Fruit fly (Drosophila melanogaster): ENCODE measurements around the gene Arfrp1.

Arfrp1 gene

DNA sequence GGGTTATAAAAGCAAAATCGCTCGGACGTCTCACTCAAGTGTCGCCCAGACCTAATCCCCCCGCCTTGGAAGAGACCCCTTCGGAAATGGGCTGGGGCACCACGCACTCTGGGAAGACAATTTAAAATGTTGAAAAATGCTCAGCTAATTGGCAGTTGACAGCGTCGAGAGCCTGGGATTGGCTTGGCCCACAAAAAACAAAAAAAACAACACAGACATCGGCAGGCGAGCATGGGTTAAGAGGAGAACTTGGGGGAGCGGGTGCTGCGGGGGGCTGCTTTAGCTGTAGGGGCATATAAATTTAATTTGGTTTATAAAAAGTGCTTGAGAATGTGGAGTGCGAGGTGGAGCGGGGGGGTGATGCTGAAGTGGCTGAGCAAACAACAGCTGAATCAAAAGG lies 15.6 kb downstream of the Arfrp1 start (continued):
- no peak for TF ChIP-seq nerfin-1 (tag; optimal IDR thresholded peaks at IDR 0.05)
- 0 out of 2 replicates have a peak, but pooled peaks have one; percentile 4 for TF ChIP-seq Xrp1 (GFP tag; IDR thresholded peaks at IDR 0.05)
- no peak for TF ChIP-seq Eip74EF (GFP tag; optimal IDR thresholded peaks at IDR 0.05)
- TF ChIP-seq Pdp1 (GFP tag; optimal IDR thresholded peaks at IDR 0.05): peak in 1 of 2 experiments; percentile 12
- no peak for TF ChIP-seq nerfin-2 (GFP tag; IDR thresholded peaks at IDR 0.05; ENCODE audit: partially characterized antibody)
- TF ChIP-seq vnd (GFP tag; IDR thresholded peaks at IDR 0.05; ENCODE audit: partially characterized antibody): no peak
- no peak for TF ChIP-seq CTCF (GFP tag; optimal IDR thresholded peaks at IDR 0.05)
- peak; percentile 47 for TF ChIP-seq CG5180 (GFP tag; optimal IDR thresholded peaks at IDR 0.05)
- TF ChIP-seq tna (GFP tag; IDR thresholded peaks at IDR 0.05; ENCODE audit: partially characterized antibody): no peak
- TF ChIP-seq Nf-YB (GFP tag; optimal IDR thresholded peaks at IDR 0.05): peak; percentile 15
- TF ChIP-seq CG42726 (GFP tag; IDR thresholded peaks at IDR 0.05; ENCODE audit: partially characterized antibody): no peak
- no peak for TF ChIP-seq CG11398 (GFP tag; optimal IDR thresholded peaks at IDR 0.05)
- TF ChIP-seq dmrt11E (tag; optimal IDR thresholded peaks at IDR 0.05): no peak
- TF ChIP-seq CG15514 (GFP tag; optimal IDR thresholded peaks at IDR 0.05): no peak
- TF ChIP-seq z (GFP tag; IDR thresholded peaks at IDR 0.05): peak; percentile 47; the same call in 1 of the 3 replicates
- TF ChIP-seq klu (GFP tag; IDR thresholded peaks at IDR 0.05): 0 out of 2 replicates have a peak, but pooled peaks have one; percentile 8
- no peak for TF ChIP-seq CG12744 (GFP tag; optimal IDR thresholded peaks at IDR 0.05)
- TF ChIP-seq Tbp (GFP tag; optimal IDR thresholded peaks at IDR 0.05): no peak
- TF ChIP-seq kay (GFP tag; optimal IDR thresholded peaks at IDR 0.05): no peak
- TF ChIP-seq Six4 (GFP tag; optimal IDR thresholded peaks at IDR 0.05): no peak
- no peak for TF ChIP-seq Dbx (GFP tag; IDR thresholded peaks at IDR 0.05)
- TF ChIP-seq cato (GFP tag; optimal IDR thresholded peaks at IDR 0.05; ENCODE audit: borderline replicate concordance): no peak
- TF ChIP-seq Opbp (GFP tag; IDR thresholded peaks at IDR 0.05; ENCODE audit: partially characterized antibody): no peak
- TF ChIP-seq CG12769 (tag; optimal IDR thresholded peaks at IDR 0.05): peak; percentile 51
- no peak for TF ChIP-seq CG7963 (GFP tag; IDR thresholded peaks at IDR 0.05; ENCODE audit: partially characterized antibody)
- TF ChIP-seq CG2120 (GFP tag; optimal IDR thresholded peaks at IDR 0.05): no peak
- no peak for TF ChIP-seq CG11560 (tag; IDR thresholded peaks at IDR 0.05)
- no peak for TF ChIP-seq nom (GFP tag; optimal IDR thresholded peaks at IDR 0.05)
- no peak for TF ChIP-seq Nf-YC (tag; optimal IDR thresholded peaks at IDR 0.05)
- TF ChIP-seq Elba2 (GFP tag; optimal IDR thresholded peaks at IDR 0.05): no peak
- no peak for TF ChIP-seq kah (GFP tag; optimal IDR thresholded peaks at IDR 0.05)
- TF ChIP-seq CG14014 (GFP tag; IDR thresholded peaks at IDR 0.05): 0 out of 2 replicates have a peak, but pooled peaks have one; percentile 7
- TF ChIP-seq CG7928 (GFP tag; optimal IDR thresholded peaks at IDR 0.05): no peak
- no peak for TF ChIP-seq Asciz (GFP tag; optimal IDR thresholded peaks at IDR 0.05)
- TF ChIP-seq sens (GFP tag): no peak
- peak; percentile 36 for TF ChIP-seq Ets65A (GFP tag)
- no peak for TF ChIP-seq CG34422 (GFP tag; IDR thresholded peaks at IDR 0.05)
- TF ChIP-seq Hsf (GFP tag; optimal IDR thresholded peaks at IDR 0.05): no peak
- no peak for TF ChIP-seq NC2α (GFP tag; optimal IDR thresholded peaks at IDR 0.05)
- TF ChIP-seq Blimp-1 (GFP tag; optimal IDR thresholded peaks at IDR 0.05): no peak
- no peak for TF ChIP-seq Hand (GFP tag; optimal IDR thresholded peaks at IDR 0.05)
- TF ChIP-seq wdn (GFP tag; IDR thresholded peaks at IDR 0.05): no peak
- TF ChIP-seq CG18599 (GFP tag; optimal IDR thresholded peaks at IDR 0.05): peak; percentile 14
- TF ChIP-seq CG2202 (tag; optimal IDR thresholded peaks at IDR 0.05): no peak
- no peak for TF ChIP-seq CG10959 (GFP tag; IDR thresholded peaks at IDR 0.05)
- no peak for TF ChIP-seq insv (GFP tag; optimal IDR thresholded peaks at IDR 0.05)
- no peak for TF ChIP-seq Deaf1 (tag; optimal IDR thresholded peaks at IDR 0.05)
- peak; percentile 15 for TF ChIP-seq sd (tag; optimal IDR thresholded peaks at IDR 0.05)
- TF ChIP-seq CG18764 (GFP tag; optimal IDR thresholded peaks at IDR 0.05): no peak
- TF ChIP-seq Hr78 (GFP tag; optimal IDR thresholded peaks at IDR 0.05): no peak

All from whole organism, embryonic.